Fruit fly (Drosophila melanogaster): ENCODE data around the gene Tcs5.

Tcs5 gene

dm6 chr3L:5187572-5187934 lies 48.4 kb upstream of the Tcs5 start (continued):
- TF ChIP-seq B-H2 (GFP tag; optimal IDR thresholded peaks at IDR 0.05) (no peak), fd64A (GFP tag; optimal IDR thresholded peaks at IDR 0.05) (no peak), ham (GFP tag; IDR thresholded peaks at IDR 0.05) (no peak), gfzf (GFP tag; optimal IDR thresholded peaks at IDR 0.05) (no peak), CG10959 (GFP tag; IDR thresholded peaks at IDR 0.05) (peak; percentile 72), chm (GFP tag; IDR thresholded peaks at IDR 0.05) (peak; percentile 60; the same call in 1 of the 2 replicates), fd96Cb (tag; optimal IDR thresholded peaks at IDR 0.05) (peak; percentile 80), Deaf1 (tag; optimal IDR thresholded peaks at IDR 0.05) (no peak), NC2α (GFP tag; optimal IDR thresholded peaks at IDR 0.05) (no peak), CG8359 (GFP tag; optimal IDR thresholded peaks at IDR 0.05; ENCODE audit: borderline replicate concordance) (no peak), ci (GFP tag; IDR thresholded peaks at IDR 0.05) (peak; percentile 82), CG2199 (GFP tag; IDR thresholded peaks at IDR 0.05) (no peak), CG5180 (GFP tag; optimal IDR thresholded peaks at IDR 0.05) (no peak), pb (GFP tag; optimal IDR thresholded peaks at IDR 0.05) (no peak), CHES-1-like (GFP tag; optimal IDR thresholded peaks at IDR 0.05) (peak; percentile 27), eve (GFP tag; optimal IDR thresholded peaks at IDR 0.05) (no peak), btn (GFP tag; optimal IDR thresholded peaks at IDR 0.05) (no peak), CG12071 (GFP tag; optimal IDR thresholded peaks at IDR 0.05) (no peak), CG11504 (tag; optimal IDR thresholded peaks at IDR 0.05) (peak; percentile 69), CG9932 (GFP tag; IDR thresholded peaks at IDR 0.05) (peak; percentile 24; the same call in 1 of the 2 replicates), Atf3 (GFP tag; optimal IDR thresholded peaks at IDR 0.05) (peak; percentile 44), Hmx (GFP tag; optimal IDR thresholded peaks at IDR 0.05) (peak; percentile 11), Scr (GFP tag; IDR thresholded peaks at IDR 0.05; ENCODE audit: partially characterized antibody) (no peak), D19A (tag; optimal IDR thresholded peaks at IDR 0.05) (peak; percentile 58), CG15696 (tag; optimal IDR thresholded peaks at IDR 0.05) (peak; percentile 47), CG10274 (GFP tag; optimal IDR thresholded peaks at IDR 0.05) (no peak), CG10462 (GFP tag; optimal IDR thresholded peaks at IDR 0.05) (no peak), sc (optimal IDR thresholded peaks at IDR 0.05) (no peak), sc (GFP tag; optimal IDR thresholded peaks at IDR 0.05) (peak; percentile 38), CG12659 (GFP tag; optimal IDR thresholded peaks at IDR 0.05) (no peak), Vsx1 (GFP tag; optimal IDR thresholded peaks at IDR 0.05) (peak; percentile 28), Nf-YC (tag; optimal IDR thresholded peaks at IDR 0.05) (no peak), ase (GFP tag; IDR thresholded peaks at IDR 0.05) (peak; percentile 34; the same call in 1 of the 3 replicates), danr (GFP tag; IDR thresholded peaks at IDR 0.05) (peak; percentile 49; the same call in 1 of the 2 replicates), CG8478 (optimal IDR thresholded peaks at IDR 0.05) (no peak), CG4328 (GFP tag; optimal IDR thresholded peaks at IDR 0.05) (no peak), CG9727 (GFP tag; optimal IDR thresholded peaks at IDR 0.05) (peak; percentile 28), CG17328 (GFP tag; IDR thresholded peaks at IDR 0.05) (peak; percentile 82), mam (GFP tag; optimal IDR thresholded peaks at IDR 0.05) (peak; percentile 43), mirr (GFP tag; optimal IDR thresholded peaks at IDR 0.05) (no peak), Dref (GFP tag; IDR thresholded peaks at IDR 0.05) (no peak), her (GFP tag; optimal IDR thresholded peaks at IDR 0.05) (no peak), Dek (tag; optimal IDR thresholded peaks at IDR 0.05) (peak; percentile 9), CG32772 (GFP tag; IDR thresholded peaks at IDR 0.05) (peak; percentile 51; the same call in 1 of the 2 replicates), ac (GFP tag; optimal IDR thresholded peaks at IDR 0.05) (no peak), CG6791 (GFP tag; IDR thresholded peaks at IDR 0.05; ENCODE audit: partially characterized antibody) (no peak), MTF-1 (GFP tag; optimal IDR thresholded peaks at IDR 0.05; ENCODE audit: borderline replicate concordance) (no peak), GATAe (GFP tag; conservative IDR thresholded peaks at IDR 0.05) (no peak), CG10543 (GFP tag; optimal IDR thresholded peaks at IDR 0.05) (no peak), Abd-B (GFP tag; optimal IDR thresholded peaks at IDR 0.05) (peak; percentile 74), CG18619 (GFP tag; optimal IDR thresholded peaks at IDR 0.05) (no peak), CG12391 (tag; optimal IDR thresholded peaks at IDR 0.05) (peak; percentile 73)

All from whole organism, embryonic.